Worm (Caenorhabditis elegans): ENCODE results near the gene frm-10.
A peak's percentile ranks its signal among the peaks of the same experiment; 100 is the strongest.

Gene frm-10

DNA sequence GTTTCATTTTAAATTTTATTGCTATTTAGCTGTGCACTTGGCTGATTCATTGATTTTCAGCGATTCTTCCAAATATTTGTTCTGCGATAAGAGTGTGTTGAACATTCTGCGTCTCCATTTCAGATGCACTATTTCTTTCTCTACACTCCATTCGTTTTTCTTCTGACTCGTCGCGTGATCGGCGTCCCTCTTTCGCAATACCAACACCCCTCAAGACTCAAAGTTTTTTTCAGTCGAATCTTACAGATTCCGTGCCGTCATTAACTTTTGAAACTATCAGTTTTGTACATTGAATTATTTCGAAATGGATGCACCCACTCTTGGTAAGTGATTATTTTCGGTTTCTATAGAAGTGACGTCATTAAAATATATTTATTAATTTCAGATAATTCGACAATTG, at the start of gene frm-10:
Gene frm-10, plus strand, starts transcription at position 234 of the 400 bp plus-strand sequence.
- TF ChIP-seq gmeb-2 (tag; optimal IDR thresholded peaks at IDR 0.05) (no peak), elt-2 (tag; optimal IDR thresholded peaks at IDR 0.05) (peak; percentile 63), fkh-6 (tag; optimal IDR thresholded peaks at IDR 0.05) (no peak), ets-4 (tag; optimal IDR thresholded peaks at IDR 0.05) (peak; percentile 50), pqm-1 (tag; optimal IDR thresholded peaks at IDR 0.05) (peak; percentile 75), hlh-30 (tag; optimal IDR thresholded peaks at IDR 0.05; ENCODE audit: insufficient read depth) (peak; percentile 87), dve-1 (tag; optimal IDR thresholded peaks at IDR 0.05) (peak; percentile 22)

ce11 chrV:13413301-13413700, 49.7 kb upstream of the frm-10 start:
- TF ChIP-seq tbx-7 (tag; optimal IDR thresholded peaks at IDR 0.05) (no peak), ceh-45 (GFP tag; IDR thresholded peaks at IDR 0.05) (no peak)

- no peak for TF ChIP-seq Y22D7AL.16 (tag; optimal IDR thresholded peaks at IDR 0.05)
- no peak for TF ChIP-seq ceh-18 (tag; optimal IDR thresholded peaks at IDR 0.05)
- no peak for TF ChIP-seq pqm-1 (tag; optimal IDR thresholded peaks at IDR 0.05)
- TF ChIP-seq zip-5 (tag; optimal IDR thresholded peaks at IDR 0.05), result no peak
- TF ChIP-seq ceh-30 (tag; optimal IDR thresholded peaks at IDR 0.05), result no peak
- peak; percentile 31 for TF ChIP-seq rnt-1 (tag; optimal IDR thresholded peaks at IDR 0.05)
These were observed 48.4 kb upstream of the frm-10 start, which contains the start of gene cut-2 for ce11 chrV:13414585-13414984. TSS of gene cut-2 (plus strand) at chrV:13414949.

- TF ChIP-seq T23F11.4 (GFP tag; optimal IDR thresholded peaks at IDR 0.05), result peak; percentile 73
- TF ChIP-seq dve-1 (tag; optimal IDR thresholded peaks at IDR 0.05), result no peak
- peak; percentile 21 for TF ChIP-seq nhr-232 (tag; optimal IDR thresholded peaks at IDR 0.05)
- no peak for TF ChIP-seq pha-2 (tag; optimal IDR thresholded peaks at IDR 0.05)
- TF ChIP-seq fkh-6 (tag; optimal IDR thresholded peaks at IDR 0.05), result peak; percentile 26
- no peak for TF ChIP-seq ceh-19 (GFP tag; optimal IDR thresholded peaks at IDR 0.05)
- peak; percentile 35 for TF ChIP-seq che-1 (tag; optimal IDR thresholded peaks at IDR 0.05)
- TF ChIP-seq K02D7.2 (tag; optimal IDR thresholded peaks at IDR 0.05), result peak; percentile 59
- TF ChIP-seq sdc-2 (tag; optimal IDR thresholded peaks at IDR 0.05), result peak; percentile 12
- TF ChIP-seq ceh-24 (tag; optimal IDR thresholded peaks at IDR 0.05), result no peak
These were observed 47.5 kb upstream of the frm-10 start for ce11 chrV:13415462-13415861.

- TF ChIP-seq C38D4.7 (GFP tag; optimal IDR thresholded peaks at IDR 0.05) (no peak), ceh-2 (tag; optimal IDR thresholded peaks at IDR 0.05) (no peak), dmd-4 (tag; optimal IDR thresholded peaks at IDR 0.05; ENCODE audit: borderline replicate concordance) (no peak), ceh-31 (tag; optimal IDR thresholded peaks at IDR 0.05) (no peak), eyg-1 (tag; optimal IDR thresholded peaks at IDR 0.05) (no peak), lin-11 (tag; optimal IDR thresholded peaks at IDR 0.05) (no peak), ceh-9 (tag; optimal IDR thresholded peaks at IDR 0.05) (no peak), hlh-15 (tag; optimal IDR thresholded peaks at IDR 0.05) (no peak), ceh-45 (GFP tag; IDR thresholded peaks at IDR 0.05) (no peak), ceh-6 (GFP tag; optimal IDR thresholded peaks at IDR 0.05) (no peak), lim-6 (tag; optimal IDR thresholded peaks at IDR 0.05) (no peak)
These were observed 46.9 kb upstream of the frm-10 start for ce11 chrV:13416076-13416475.

DNA sequence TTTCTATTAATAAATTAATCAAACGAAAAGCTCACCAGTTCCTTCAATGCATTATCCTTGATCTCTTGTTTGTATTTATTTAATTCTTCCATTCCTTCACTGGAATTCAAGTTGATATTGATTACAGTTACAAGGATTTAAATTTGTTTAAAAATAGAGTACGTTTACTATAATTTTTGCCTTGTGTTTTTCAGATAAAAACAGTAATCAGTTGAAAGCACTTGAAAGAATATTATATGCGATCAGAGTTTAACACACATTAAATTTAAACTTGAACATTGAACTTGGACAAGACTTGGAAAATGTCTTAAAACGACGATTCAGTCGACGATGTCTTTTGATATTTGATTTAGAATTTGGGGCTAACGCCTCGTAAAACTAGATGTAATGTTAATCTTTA, 45.5 kb upstream of the frm-10 start, which contains the start of gene F53F1.6:
Gene F53F1.6, minus strand, starts transcription at position 101 of the 400 bp plus-strand sequence.
- TF ChIP-seq ceh-22 (tag; optimal IDR thresholded peaks at IDR 0.05), result no peak
- no peak for TF ChIP-seq nhr-232 (tag; optimal IDR thresholded peaks at IDR 0.05)
- no peak for TF ChIP-seq madf-2 (tag; optimal IDR thresholded peaks at IDR 0.05)
- no peak for TF ChIP-seq ceh-31 (tag; optimal IDR thresholded peaks at IDR 0.05)
- TF ChIP-seq pros-1 (tag; optimal IDR thresholded peaks at IDR 0.05), result no peak
- no peak for TF ChIP-seq ceh-34 (tag; optimal IDR thresholded peaks at IDR 0.05)
- TF ChIP-seq ceh-18 (tag; optimal IDR thresholded peaks at IDR 0.05), result no peak
- no peak for TF ChIP-seq nfya-1 (tag; optimal IDR thresholded peaks at IDR 0.05)
- TF ChIP-seq ceh-6 (GFP tag; optimal IDR thresholded peaks at IDR 0.05), result no peak
- TF ChIP-seq ceh-9 (tag; optimal IDR thresholded peaks at IDR 0.05), result no peak
- TF ChIP-seq ets-4 (tag; optimal IDR thresholded peaks at IDR 0.05), result no peak
- TF ChIP-seq nhr-11 (tag; optimal IDR thresholded peaks at IDR 0.05), result no peak
- no peak for TF ChIP-seq ceh-2 (tag; optimal IDR thresholded peaks at IDR 0.05)
- no peak for TF ChIP-seq lim-6 (tag; optimal IDR thresholded peaks at IDR 0.05)
- no peak for TF ChIP-seq mec-3 (tag; optimal IDR thresholded peaks at IDR 0.05; ENCODE audit: borderline replicate concordance)
- TF ChIP-seq ceh-24 (tag; optimal IDR thresholded peaks at IDR 0.05), result no peak
- TF ChIP-seq fax-1 (tag; optimal IDR thresholded peaks at IDR 0.05), result no peak
